Fruit fly (Drosophila melanogaster) whole organism, embryonic: ENCODE measurements around the gene CG8281.

Experiments used
- Bteb2 ChIP-seq: fragments of 200-800 bp; sonication (Bioruptor generic); optimal IDR thresholded peaks from 2 replicates; lab custom pipeline; 2016; ENCODE audit warnings: missing biosample characterization, missing genetic modification characterization
- CG10267 ChIP-seq: fragments of 200-800 bp; sonication (Bioruptor generic); optimal IDR thresholded peaks from 2 replicates; lab custom pipeline; 2018; ENCODE audit warnings: missing biosample characterization, mild to moderate bottlenecking, missing genetic modification characterization, moderate library complexity
- CG10321 ChIP-seq: fragments of 200-800 bp; sonication (Bioruptor generic); IDR thresholded peaks from 2 replicates; pipeline ENCODE4 v1.3.6; 2022; ENCODE audit warnings: missing biosample characterization, missing genetic modification characterization
- CG11456 ChIP-seq: fragments of 200-800 bp; sonication (Bioruptor generic); IDR thresholded peaks from 3 replicates; pipeline ENCODE4 v1.3.6; 2022; ENCODE audit warnings: missing biosample characterization, missing genetic modification characterization
- CG13624 ChIP-seq: fragments of 200-800 bp; sonication (Bioruptor generic); optimal IDR thresholded peaks from 2 replicates; lab custom pipeline; 2016; ENCODE audit warnings: missing biosample characterization, missing genetic modification characterization
- CG30431 ChIP-seq: fragments of 200-800 bp; sonication (Bioruptor generic); optimal IDR thresholded peaks from 2 replicates; lab custom pipeline; 2017; ENCODE audit warnings: missing biosample characterization, missing genetic modification characterization
- CG31388 ChIP-seq: fragments of 200-800 bp; sonication (Bioruptor generic); optimal IDR thresholded peaks from 2 replicates; lab custom pipeline; 2016; ENCODE audit warnings: missing biosample characterization, missing genetic modification characterization
- CG33557 ChIP-seq: fragments of 200-800 bp; sonication (Bioruptor generic); optimal IDR thresholded peaks from 2 replicates; lab custom pipeline; 2019; ENCODE audit warnings: missing biosample characterization, mild to moderate bottlenecking, missing genetic modification characterization, moderate library complexity
- CG3995 ChIP-seq: fragments of 200-800 bp; sonication (Bioruptor generic); optimal IDR thresholded peaks from 3 replicates; lab custom pipeline; 2016; ENCODE audit warnings: missing biosample characterization, missing genetic modification characterization
- CG43689 ChIP-seq: fragments of 200-800 bp; sonication (Bioruptor generic); IDR thresholded peaks from 2 replicates; pipeline ENCODE4 v1.3.6; 2022; ENCODE audit warnings: missing biosample characterization, missing genetic modification characterization
- CG4820 ChIP-seq: fragments of 200-800 bp; sonication (Bioruptor generic); optimal IDR thresholded peaks from 3 replicates; lab custom pipeline; 2016; ENCODE audit warnings: missing biosample characterization, missing genetic modification characterization
- CG6791 ChIP-seq: fragments of 200-800 bp; sonication (Bioruptor generic); IDR thresholded peaks from 3 replicates; pipeline ENCODE4 v1.3.6; 2022; ENCODE audit warnings: missing biosample characterization, missing genetic modification characterization; ENCODE audit not compliant: partially characterized antibody
- CG6854 ChIP-seq: fragments of 200-800 bp; sonication (Bioruptor generic); optimal IDR thresholded peaks from 3 replicates; lab custom pipeline; 2017; ENCODE audit warnings: missing biosample characterization, mild to moderate bottlenecking, missing genetic modification characterization
- CG7556 ChIP-seq: fragments of 200-800 bp; sonication (Bioruptor generic); optimal IDR thresholded peaks from 2 replicates; lab custom pipeline; 2017; ENCODE audit warnings: missing biosample characterization, mild to moderate bottlenecking, missing genetic modification characterization
- CG7786 ChIP-seq: fragments of 200-800 bp; sonication (Bioruptor generic); optimal IDR thresholded peaks from 2 replicates; lab custom pipeline; 2016; ENCODE audit warnings: missing biosample characterization, missing genetic modification characterization
- CG8281 ChIP-seq: fragments of 200-800 bp; sonication (Bioruptor generic); optimal IDR thresholded peaks from 2 replicates; lab custom pipeline; 2018; ENCODE audit warnings: missing biosample characterization, mild to moderate bottlenecking, missing genetic modification characterization, moderate library complexity
- CG8388 ChIP-seq: fragments of 200-800 bp; sonication (Bioruptor generic); optimal IDR thresholded peaks from 2 replicates; lab custom pipeline; 2019; ENCODE audit warnings: missing biosample characterization, mild to moderate bottlenecking, missing genetic modification characterization, moderate library complexity
- CG8478 ChIP-seq: fragments of >200 bp; optimal IDR thresholded peaks from 2 replicates; lab custom pipeline; 2018
- CG9437 ChIP-seq: fragments of 200-800 bp; sonication (Bioruptor generic); optimal IDR thresholded peaks from 2 replicates; lab custom pipeline; 2018; ENCODE audit warnings: missing biosample characterization, mild to moderate bottlenecking, missing genetic modification characterization
- CG9817 ChIP-seq: fragments of 200-800 bp; sonication (Bioruptor generic); optimal IDR thresholded peaks from 2 replicates; lab custom pipeline; 2018; ENCODE audit warnings: missing biosample characterization, mild to moderate bottlenecking, missing genetic modification characterization, moderate library complexity
- Dad ChIP-seq: fragments of 200-800 bp; sonication (Bioruptor generic); optimal IDR thresholded peaks from 3 replicates; lab custom pipeline; 2016; ENCODE audit warnings: missing biosample characterization, missing genetic modification characterization
- Dek ChIP-seq: fragments of 200-800 bp; sonication (Bioruptor generic); optimal IDR thresholded peaks from 3 replicates; lab custom pipeline; 2019; ENCODE audit warnings: missing biosample characterization, mild to moderate bottlenecking, missing genetic modification characterization, moderate library complexity
- Doc2 ChIP-seq: fragments of 200-800 bp; sonication (Bioruptor generic); IDR thresholded peaks from 2 replicates; pipeline ENCODE4 v1.3.6; 2022; ENCODE audit warnings: missing biosample characterization, missing genetic modification characterization
- Fer3 ChIP-seq: fragments of 200-800 bp; sonication (Bioruptor generic); optimal IDR thresholded peaks from 2 replicates; lab custom pipeline; 2018; ENCODE audit warnings: missing biosample characterization, mild to moderate bottlenecking, missing genetic modification characterization, moderate library complexity
- GATAe ChIP-seq: fragments of 200-800 bp; sonication (Bioruptor generic); conservative IDR thresholded peaks from 2 replicates; pipeline ENCODE4 v1.3.6; 2022; ENCODE audit warnings: missing biosample characterization, missing genetic modification characterization
- Hr39 ChIP-seq: fragments of >200 bp; optimal IDR thresholded peaks from 2 replicates; lab custom pipeline; 2017
- Kr ChIP-seq: fragments of 200-800 bp; sonication (Bioruptor generic); optimal IDR thresholded peaks from 2 replicates; lab custom pipeline; 2017; ENCODE audit warnings: missing biosample characterization, mild to moderate bottlenecking, missing genetic modification characterization
- Nf-YB ChIP-seq: fragments of 200-800 bp; sonication (Bioruptor generic); optimal IDR thresholded peaks from 3 replicates; lab custom pipeline; 2019; ENCODE audit warnings: missing biosample characterization, mild to moderate bottlenecking, missing genetic modification characterization, moderate library complexity
- Rfx ChIP-seq: fragments of 200-800 bp; sonication (Bioruptor generic); IDR thresholded peaks from 2 replicates; pipeline ENCODE4 v1.3.6; 2022; ENCODE audit warnings: missing biosample characterization, missing genetic modification characterization
- TFAM ChIP-seq: fragments of 200-800 bp; sonication (Bioruptor generic); optimal IDR thresholded peaks from 2 replicates; lab custom pipeline; 2017; ENCODE audit warnings: missing biosample characterization, missing genetic modification characterization, inconsistent platforms
- ase ChIP-seq: fragments of 200-800 bp; sonication (Bioruptor generic); IDR thresholded peaks from 3 replicates; pipeline ENCODE4 v1.3.6; 2022; ENCODE audit warnings: missing biosample characterization, missing genetic modification characterization
- az2 ChIP-seq: fragments of 200-800 bp; sonication (Bioruptor generic); optimal IDR thresholded peaks from 3 replicates; lab custom pipeline; 2016; ENCODE audit warnings: missing biosample characterization, missing genetic modification characterization
- bcd ChIP-seq: fragments of 200-800 bp; sonication (Bioruptor generic); optimal IDR thresholded peaks from 2 replicates; lab custom pipeline; 2017; ENCODE audit warnings: missing biosample characterization, mild to moderate bottlenecking, missing genetic modification characterization
- chinmo ChIP-seq: fragments of 200-800 bp; sonication (Bioruptor generic); IDR thresholded peaks from 4 replicates; pipeline ENCODE4 v1.3.6; 2022; ENCODE audit warnings: missing biosample characterization, missing genetic modification characterization; ENCODE audit not compliant: partially characterized antibody
- dpn ChIP-seq, 2 experiments: fragments of 200-800 bp; sonication (Bioruptor generic); optimal IDR thresholded peaks; 3 replicates each; lab custom pipeline; 2016; ENCODE audit warnings: missing biosample characterization in 2 of 2, missing genetic modification characterization in 2 of 2
- dysf ChIP-seq: fragments of 200-800 bp; sonication (Bioruptor generic); IDR thresholded peaks from 3 replicates; pipeline ENCODE4 v1.3.6; 2022; ENCODE audit warnings: missing biosample characterization, missing genetic modification characterization
- eyg ChIP-seq: fragments of 200-800 bp; sonication (Bioruptor generic); optimal IDR thresholded peaks from 3 replicates; lab custom pipeline; 2016; ENCODE audit warnings: missing biosample characterization, missing genetic modification characterization
- fd64A ChIP-seq: fragments of 200-800 bp; sonication (Bioruptor generic); optimal IDR thresholded peaks from 3 replicates; lab custom pipeline; 2018; ENCODE audit warnings: missing biosample characterization, mild to moderate bottlenecking, missing genetic modification characterization
- gsb ChIP-seq: fragments of 200-800 bp; sonication (Bioruptor generic); IDR thresholded peaks from 2 replicates; pipeline ENCODE4 v1.3.6; 2022; ENCODE audit warnings: missing biosample characterization, missing genetic modification characterization
- inv ChIP-seq: fragments of 200-800 bp; sonication (Bioruptor generic); IDR thresholded peaks from 2 replicates; pipeline ENCODE4 v1.3.6; 2022; ENCODE audit warnings: missing biosample characterization, missing genetic modification characterization; ENCODE audit not compliant: partially characterized antibody
- jigr1 ChIP-seq: fragments of 200-800 bp; sonication (Bioruptor generic); IDR thresholded peaks from 3 replicates; pipeline ENCODE4 v1.3.6; 2022; ENCODE audit warnings: missing biosample characterization, missing genetic modification characterization
- lbe ChIP-seq: fragments of 200-800 bp; sonication (Bioruptor generic); optimal IDR thresholded peaks from 2 replicates; lab custom pipeline; 2016; ENCODE audit warnings: missing biosample characterization, mild to moderate bottlenecking, missing genetic modification characterization
- nom ChIP-seq: fragments of 200-800 bp; sonication (Bioruptor generic); optimal IDR thresholded peaks from 2 replicates; lab custom pipeline; 2017; ENCODE audit warnings: missing biosample characterization, missing genetic modification characterization, mild to moderate bottlenecking, moderate library complexity, missing genetic modification reagents
- oc ChIP-seq: fragments of 200-800 bp; sonication (Bioruptor generic); optimal IDR thresholded peaks from 2 replicates; lab custom pipeline; 2018; ENCODE audit warnings: missing biosample characterization, mild to moderate bottlenecking, missing genetic modification characterization, moderate library complexity
- odd ChIP-seq: fragments of 200-800 bp; sonication (Bioruptor generic); optimal IDR thresholded peaks from 2 replicates; lab custom pipeline; 2017; ENCODE audit warnings: missing biosample characterization, mild to moderate bottlenecking, missing genetic modification characterization
- otp ChIP-seq: fragments of 200-800 bp; sonication (Bioruptor generic); IDR thresholded peaks from 3 replicates; pipeline ENCODE4, ENCODE4 v1.3.6; 2022; ENCODE audit warnings: missing biosample characterization, missing genetic modification characterization
- pan ChIP-seq, 4 experiments: fragments of >200 bp in 3 of 4; fragments of 200-800 bp in 1 of 4; sonication (Bioruptor generic) in 1 of 4; optimal IDR thresholded peaks in 3 of 4; IDR thresholded peaks in 1 of 4; 2 replicates each; pipeline versions ENCODE4 v1.3.6 to Lab custom; 2017 to 2022; ENCODE audit warnings: missing biosample characterization in 2 of 4, missing genetic modification characterization in 2 of 4, mixed read lengths in 1 of 4
- pita ChIP-seq: fragments of 200-800 bp; sonication (Bioruptor generic); optimal IDR thresholded peaks from 2 replicates; lab custom pipeline; 2017; ENCODE audit warnings: missing biosample characterization, mild to moderate bottlenecking, missing genetic modification characterization
- pnt ChIP-seq: fragments of 200-800 bp; sonication (Bioruptor generic); optimal IDR thresholded peaks from 3 replicates; lab custom pipeline; 2016; ENCODE audit warnings: missing biosample characterization, missing genetic modification characterization
- ssp ChIP-seq: fragments of 200-800 bp; sonication (Bioruptor generic); IDR thresholded peaks from 2 replicates; pipeline ENCODE4 v1.3.6; 2022; ENCODE audit warnings: missing biosample characterization, missing genetic modification characterization

Gene CG8281

DNA sequence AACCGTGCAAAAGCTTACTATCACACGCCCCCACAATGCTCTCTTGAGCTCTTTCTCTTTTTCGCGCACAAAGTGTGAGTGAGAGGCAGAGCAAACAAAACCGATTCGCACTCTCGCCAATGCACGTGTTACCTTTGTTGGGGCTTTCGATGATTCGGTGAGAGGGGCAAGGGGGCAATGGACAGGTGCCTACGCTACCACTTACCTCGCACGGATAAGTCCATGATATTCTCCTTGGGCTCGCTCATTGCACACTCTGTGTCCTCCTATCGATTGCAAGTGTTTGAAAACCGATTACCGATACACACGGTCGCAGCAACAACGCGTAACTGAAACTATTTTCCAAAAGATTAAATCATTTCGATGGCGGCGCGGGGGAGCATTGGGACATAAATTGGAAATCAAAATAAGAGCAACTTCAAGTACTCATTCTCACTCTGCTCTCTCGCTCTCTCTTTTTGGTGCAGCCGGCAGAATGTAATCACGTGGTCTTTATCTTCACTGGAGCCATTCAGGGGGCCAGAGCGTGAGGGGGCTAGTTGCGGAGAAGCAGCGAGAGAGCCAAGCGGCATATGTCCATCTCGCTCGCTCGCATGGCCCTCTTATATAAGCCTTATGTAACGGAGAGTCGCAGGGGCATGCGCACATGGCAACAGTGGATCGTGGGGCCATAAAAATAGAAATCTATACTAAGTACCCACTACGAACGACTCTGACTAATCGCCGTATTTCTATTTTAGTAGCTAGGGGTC lies 45.1 kb upstream of the CG8281 start, which contains the start of gene Pdp1 (continued):
- TF ChIP-seq dpn (GFP tag; optimal IDR thresholded peaks at IDR 0.05; lab: Kevin White, UChicago) (no peak), eyg (peak; percentile 9), Dek (peak; percentile 23), fd64A (no peak), Fer3 (no peak), bcd (GFP tag; lab: Kevin White, UChicago) (no peak), CG7556 (no peak), CG6854 (GFP tag; lab: Kevin White, UChicago) (no peak), pita (GFP tag; lab: Kevin White, UChicago) (no peak), CG43689 (GFP tag; lab: Robert Waterston, UW) (no peak), CG31388 (no peak), CG8281 (no peak), CG33557 (GFP tag; lab: Kevin White, UChicago) (no peak), CG4820 (GFP tag; lab: Kevin White, UChicago) (no peak), az2 (no peak), CG13624 (GFP tag; lab: Kevin White, UChicago) (no peak), Hr39 (lab: Kevin White, UChicago) (no peak), odd (GFP tag; lab: Kevin White, UChicago) (no peak), ase (GFP tag; lab: Robert Waterston, UW) (no peak), Doc2 (GFP tag; lab: Robert Waterston, UW) (no peak), TFAM (GFP tag; lab: Kevin White, UChicago) (no peak), GATAe (GFP tag; lab: Robert Waterston, UW) (peak; percentile 64), ssp (GFP tag; lab: Robert Waterston, UW) (no peak), CG11456 (no peak; the same call in 2 of the 3 replicates), Dad (no peak), CG3995 (GFP tag; lab: Kevin White, UChicago) (no peak), CG9437 (GFP tag; lab: Kevin White, UChicago) (no peak), chinmo (GFP tag; lab: Robert Waterston, UW) (peak; percentile 99), pnt (GFP tag; lab: Kevin White, UChicago) (no peak), lbe (GFP tag; lab: Kevin White, UChicago) (no peak), gsb (GFP tag; lab: Robert Waterston, UW) (no peak), CG10321 (GFP tag; lab: Robert Waterston, UW) (peak; percentile 94), CG10267 (no peak), CG8478 (lab: Kevin White, UChicago) (no peak), pan (optimal IDR thresholded peaks at IDR 0.05; lab: Kevin White, UChicago) (no peak), pan (GFP tag; optimal IDR thresholded peaks at IDR 0.05 in 1 of 2, IDR thresholded peaks at IDR 0.05 in 1 of 2) (peak in 1 of 2 experiments; percentile 23), Kr (GFP tag; lab: Kevin White, UChicago) (no peak), Bteb2 (GFP tag; lab: Kevin White, UChicago) (no peak), CG9817 (tag; lab: Kevin White, UChicago) (no peak), jigr1 (no peak), CG30431 (GFP tag; lab: Kevin White, UChicago) (no peak), dysf (GFP tag; lab: Robert Waterston, UW) (0 out of 3 replicates have a peak, but pooled peaks have one; percentile 16), Rfx (peak; percentile 48; the same call in 1 of the 2 replicates), otp (GFP tag; lab: Robert Waterston, UW) (peak; percentile 49; the same call in 1 of the 3 replicates), CG8388 (GFP tag; lab: Kevin White, UChicago) (no peak), inv (GFP tag; lab: Robert Waterston, UW) (peak; percentile 25), oc (tag; lab: Kevin White, UChicago) (peak; percentile 51), CG7786 (GFP tag; lab: Kevin White, UChicago) (no peak), nom (GFP tag; lab: Kevin White, UChicago) (peak; percentile 55), Nf-YB (GFP tag; lab: Kevin White, UChicago) (no peak), CG6791 (GFP tag; lab: Robert Waterston, UW) (peak; percentile 65; the same call in 1 of the 3 replicates)
